Fruit fly (Drosophila melanogaster) whole organism: ENCODE measurements around the gene CG32643.

Source experiments
- CG8478 ChIP-seq: fragments of >200 bp; optimal IDR thresholded peaks from 2 replicates; lab custom pipeline; 2018; ENCODE audit warnings: inconsistent platforms
- Dll ChIP-seq: fragments of >200 bp; optimal IDR thresholded peaks from 2 replicates; lab custom pipeline; 2017
- EcR ChIP-seq, 2 experiments: fragments of >200 bp; optimal IDR thresholded peaks; 2 replicates each; lab custom pipeline; 2017; ENCODE audit warnings: missing biosample characterization in 2 of 2, missing genetic modification characterization in 2 of 2, missing genetic modification reagents in 2 of 2
- pan ChIP-seq: fragments of >200 bp; optimal IDR thresholded peaks from 2 replicates; lab custom pipeline; 2017
- psq ChIP-seq: fragments of >200 bp; optimal IDR thresholded peaks from 2 replicates; lab custom pipeline; 2017
- usp ChIP-seq: fragments of >200 bp; optimal IDR thresholded peaks from 2 replicates; lab custom pipeline; 2017; ENCODE audit warnings: missing biosample characterization, missing genetic modification characterization, mixed read lengths

Gene CG32643

dm6 chrX:12984224-12984623 is at the start of gene CG32643:
TSS of gene CG32643 (plus strand) at chrX:12984524.
- TF ChIP-seq pan (lab: Kevin White, UChicago) (no peak), CG8478 (lab: Kevin White, UChicago) (no peak), Dll (lab: Kevin White, UChicago) (no peak), EcR (GFP tag; optimal IDR thresholded peaks at IDR 0.05; lab: Kevin White, UChicago) (no peak), psq (lab: Kevin White, UChicago) (no peak), usp (GFP tag; lab: Kevin White, UChicago) (no peak)

dm6 chrX:12937825-12938520 is 46.4 kb upstream of the CG32643 start:
- TF ChIP-seq psq (lab: Kevin White, UChicago), result no peak

dm6 chrX:12939021-12939420 is 45.3 kb upstream of the CG32643 start:
- TF ChIP-seq EcR (GFP tag; optimal IDR thresholded peaks at IDR 0.05; lab: Kevin White, UChicago) (no peak), pan (lab: Kevin White, UChicago) (no peak), psq (lab: Kevin White, UChicago) (no peak), usp (GFP tag; lab: Kevin White, UChicago) (no peak), Dll (lab: Kevin White, UChicago) (no peak), CG8478 (lab: Kevin White, UChicago) (no peak)

- TF ChIP-seq EcR (GFP tag; optimal IDR thresholded peaks at IDR 0.05; lab: Kevin White, UChicago), result no peak
- no peak for TF ChIP-seq pan (lab: Kevin White, UChicago)
- no peak for TF ChIP-seq psq (lab: Kevin White, UChicago)
- no peak for TF ChIP-seq CG8478 (lab: Kevin White, UChicago)
- no peak for TF ChIP-seq usp (GFP tag; lab: Kevin White, UChicago)
- TF ChIP-seq Dll (lab: Kevin White, UChicago), result no peak
Measured at dm6 chrX:12939951-12940350, 44.4 kb upstream of the CG32643 start.

- TF ChIP-seq pan (lab: Kevin White, UChicago) (no peak), usp (GFP tag; lab: Kevin White, UChicago) (no peak), EcR (GFP tag; optimal IDR thresholded peaks at IDR 0.05; lab: Kevin White, UChicago) (no peak), Dll (lab: Kevin White, UChicago) (no peak), CG8478 (lab: Kevin White, UChicago) (no peak), psq (lab: Kevin White, UChicago) (no peak)
Measured at dm6 chrX:12940396-12940795, 43.9 kb upstream of the CG32643 start.

- TF ChIP-seq CG8478 (lab: Kevin White, UChicago) (no peak), usp (GFP tag; lab: Kevin White, UChicago) (no peak), EcR (GFP tag; optimal IDR thresholded peaks at IDR 0.05; lab: Kevin White, UChicago) (no peak), pan (lab: Kevin White, UChicago) (no peak), Dll (lab: Kevin White, UChicago) (no peak), psq (lab: Kevin White, UChicago) (no peak)
Measured at dm6 chrX:12947670-12948069, 36.7 kb upstream of the CG32643 start.

- TF ChIP-seq usp (GFP tag; lab: Kevin White, UChicago) (no peak), pan (lab: Kevin White, UChicago) (no peak), Dll (lab: Kevin White, UChicago) (no peak), CG8478 (lab: Kevin White, UChicago) (no peak), psq (lab: Kevin White, UChicago) (no peak), EcR (GFP tag; optimal IDR thresholded peaks at IDR 0.05; lab: Kevin White, UChicago) (no peak)
Measured at dm6 chrX:12957412-12957895, 26.9 kb upstream of the CG32643 start, which contains the start of gene hec. TSS of gene hec (minus strand) at chrX:12957462.

dm6 chrX:12958920-12959319 is 25.4 kb upstream of the CG32643 start, which contains the start of gene CG32642:
TSS of gene CG32642 (plus strand) at chrX:12959220.
- TF ChIP-seq usp (GFP tag; lab: Kevin White, UChicago) (no peak), pan (lab: Kevin White, UChicago) (no peak), Dll (lab: Kevin White, UChicago) (no peak), CG8478 (lab: Kevin White, UChicago) (no peak), psq (lab: Kevin White, UChicago) (no peak), EcR (GFP tag; optimal IDR thresholded peaks at IDR 0.05; lab: Kevin White, UChicago) (no peak)

dm6 chrX:12967296-12967938 is 16.9 kb upstream of the CG32643 start, which contains the start of gene Mur11Da:
TSS of gene Mur11Da (plus strand) at chrX:12967888.
- TF ChIP-seq pan (lab: Kevin White, UChicago), result no peak
- TF ChIP-seq usp (GFP tag; lab: Kevin White, UChicago), result no peak
- TF ChIP-seq psq (lab: Kevin White, UChicago), result no peak
- no peak for TF ChIP-seq Dll (lab: Kevin White, UChicago)
- TF ChIP-seq EcR (GFP tag; optimal IDR thresholded peaks at IDR 0.05; lab: Kevin White, UChicago), result no peak
- no peak for TF ChIP-seq CG8478 (lab: Kevin White, UChicago)

dm6 chrX:12970411-12970810 is 13.9 kb upstream of the CG32643 start, which contains the start of gene CG15721:
TSS of gene CG15721 (plus strand) at chrX:12970711.
- TF ChIP-seq Dll (lab: Kevin White, UChicago) (no peak), CG8478 (lab: Kevin White, UChicago) (no peak), EcR (GFP tag; optimal IDR thresholded peaks at IDR 0.05; lab: Kevin White, UChicago) (no peak), usp (GFP tag; lab: Kevin White, UChicago) (no peak), pan (lab: Kevin White, UChicago) (no peak), psq (lab: Kevin White, UChicago) (no peak)

- TF ChIP-seq EcR (GFP tag; optimal IDR thresholded peaks at IDR 0.05; lab: Kevin White, UChicago), result no peak
- no peak for TF ChIP-seq psq (lab: Kevin White, UChicago)
- no peak for TF ChIP-seq Dll (lab: Kevin White, UChicago)
- no peak for TF ChIP-seq CG8478 (lab: Kevin White, UChicago)
- TF ChIP-seq pan (lab: Kevin White, UChicago), result no peak
- no peak for TF ChIP-seq usp (GFP tag; lab: Kevin White, UChicago)
Measured at dm6 chrX:12976131-12976530, 8.2 kb upstream of the CG32643 start, which contains the start of gene CG12716. TSS of gene CG12716 (minus strand) at chrX:12976231.
